Worm (Caenorhabditis elegans) whole organism, young adult: Measurements from ENCODE around the gene tbce-1.

ENCODE experiments used
- B0261.1 ChIP-seq: sonication (generic microtip); optimal IDR thresholded peaks from 2 replicates; lab custom pipeline; 2016; ENCODE audit warnings: mild to moderate bottlenecking, missing genetic modification characterization, moderate library complexity, missing compliant biosample characterization
- F10E7.11 ChIP-seq: sonication (generic microtip); optimal IDR thresholded peaks from 2 replicates; lab custom pipeline; 2017; ENCODE audit warnings: mild to moderate bottlenecking, missing genetic modification characterization, moderate library complexity, missing compliant biosample characterization
- F37B4.10 ChIP-seq: fragments of 200-800 bp; sonication (Bioruptor generic); IDR thresholded peaks from 2 replicates; pipeline ENCODE4 v1.3.6; 2022; ENCODE audit warnings: missing genetic modification characterization, missing compliant biosample characterization
- F49E8.2 ChIP-seq: sonication (generic microtip); optimal IDR thresholded peaks from 3 replicates; lab custom pipeline; 2017; ENCODE audit warnings: missing genetic modification characterization, mild to moderate bottlenecking, missing compliant biosample characterization, antibody characterized with exemption, moderate library complexity; ENCODE audit not compliant: insufficient read depth
- F55B11.4 ChIP-seq: sonication (generic microtip); optimal IDR thresholded peaks from 2 replicates; lab custom pipeline; 2016; ENCODE audit warnings: missing compliant biosample characterization, missing genetic modification characterization, borderline replicate concordance; ENCODE audit not compliant: insufficient read depth
- F57A8.1 ChIP-seq: fragments of 200-800 bp; sonication (Bioruptor generic); optimal IDR thresholded peaks from 2 replicates; lab custom pipeline; 2018; ENCODE audit warnings: mild to moderate bottlenecking, missing genetic modification characterization, moderate library complexity, missing compliant biosample characterization
- T07F8.4 ChIP-seq: sonication (generic microtip); optimal IDR thresholded peaks from 2 replicates; lab custom pipeline; 2016; ENCODE audit warnings: mild to moderate bottlenecking, missing genetic modification characterization, moderate library complexity, missing compliant biosample characterization
- T26A5.8 ChIP-seq: sonication (generic microtip); optimal IDR thresholded peaks from 2 replicates; lab custom pipeline; 2016; ENCODE audit warnings: missing genetic modification characterization, missing compliant biosample characterization
- Y53G8AR.9 ChIP-seq: fragments of 200-800 bp; sonication (Bioruptor generic); conservative IDR thresholded peaks from 2 replicates; pipeline ENCODE4 v1.3.6; 2022; ENCODE audit warnings: missing genetic modification reagents, missing genetic modification characterization, missing compliant biosample characterization
- Y67H2A.10 ChIP-seq: fragments of 200-800 bp; sonication (Bioruptor generic); conservative IDR thresholded peaks from 2 replicates; pipeline ENCODE4 v1.3.6; 2022; ENCODE audit warnings: missing genetic modification reagents, missing genetic modification characterization, missing compliant biosample characterization
- Y79H2A.3 ChIP-seq: fragments of 200-800 bp; sonication (Bioruptor generic); conservative IDR thresholded peaks from 2 replicates; pipeline ENCODE4 v1.3.6; 2022; ENCODE audit warnings: missing genetic modification reagents, missing genetic modification characterization, missing compliant biosample characterization
- athp-1 ChIP-seq: sonication (generic microtip); optimal IDR thresholded peaks from 2 replicates; lab custom pipeline; 2017; ENCODE audit warnings: mild to moderate bottlenecking, missing genetic modification characterization, missing compliant biosample characterization
- attf-6 ChIP-seq: fragments of 200-800 bp; sonication (Bioruptor generic); IDR thresholded peaks from 2 replicates; pipeline ENCODE4 v1.3.6; 2022; ENCODE audit warnings: missing genetic modification reagents, missing genetic modification characterization, missing compliant biosample characterization
- bed-1 ChIP-seq: fragments of 200-800 bp; sonication (Bioruptor generic); IDR thresholded peaks from 2 replicates; pipeline ENCODE4 v1.3.6; 2022; ENCODE audit warnings: missing genetic modification reagents, missing genetic modification characterization, missing compliant biosample characterization
- ccch-3 ChIP-seq: fragments of 200-800 bp; sonication (Bioruptor generic); optimal IDR thresholded peaks from 2 replicates; lab custom pipeline; 2018; ENCODE audit warnings: mild to moderate bottlenecking, missing genetic modification characterization, missing compliant biosample characterization
- cebp-2 ChIP-seq: fragments of 200-800 bp; sonication (Bioruptor generic); IDR thresholded peaks from 2 replicates; pipeline ENCODE4 v1.3.6; 2022; ENCODE audit warnings: missing genetic modification characterization, missing compliant biosample characterization
- ceh-58 ChIP-seq: fragments of 200-800 bp; sonication (Bioruptor generic); IDR thresholded peaks from 2 replicates; pipeline ENCODE4 v1.3.6; 2022; ENCODE audit warnings: missing genetic modification characterization, missing compliant biosample characterization
- dox-1 ChIP-seq: fragments of 200-800 bp; sonication (Bioruptor generic); IDR thresholded peaks from 2 replicates; pipeline ENCODE4 v1.3.6; 2022; ENCODE audit warnings: missing genetic modification reagents, missing genetic modification characterization, missing compliant biosample characterization
- dpff-1 ChIP-seq: sonication (generic microtip); optimal IDR thresholded peaks from 2 replicates; lab custom pipeline; 2017; ENCODE audit warnings: mild to moderate bottlenecking, missing genetic modification characterization, missing compliant biosample characterization
- dpl-1 ChIP-seq: fragments of 150-350 bp; optimal IDR thresholded peaks from 2 replicates; lab custom pipeline; 2014; ENCODE audit warnings: missing biosample characterization, missing genetic modification reagents, missing genetic modification characterization
- egl-18 ChIP-seq: fragments of 200-800 bp; sonication (Bioruptor generic); IDR thresholded peaks from 2 replicates; pipeline ENCODE4 v1.3.6; 2022; ENCODE audit warnings: missing genetic modification reagents, missing genetic modification characterization, missing compliant biosample characterization
- egrh-3 ChIP-seq: fragments of 200-800 bp; sonication (Bioruptor generic); IDR thresholded peaks from 2 replicates; pipeline ENCODE4 v1.3.6; 2022; ENCODE audit warnings: missing genetic modification reagents, missing genetic modification characterization, missing compliant biosample characterization
- ekl-4 ChIP-seq: fragments of 200-800 bp; sonication (Bioruptor generic); IDR thresholded peaks from 2 replicates; pipeline ENCODE4 v1.3.6; 2022; ENCODE audit warnings: missing genetic modification reagents, missing genetic modification characterization, missing compliant biosample characterization
- ets-4 ChIP-seq: fragments of 200-800 bp; sonication (Bioruptor generic); optimal IDR thresholded peaks from 2 replicates; lab custom pipeline; 2018; ENCODE audit warnings: mild to moderate bottlenecking, missing genetic modification characterization, missing compliant biosample characterization
- gei-17 ChIP-seq: fragments of 200-800 bp; sonication (Bioruptor generic); optimal IDR thresholded peaks from 2 replicates; lab custom pipeline; 2018; ENCODE audit warnings: mild to moderate bottlenecking, missing genetic modification characterization, missing compliant biosample characterization
- him-1 ChIP-seq: sonication (generic microtip); optimal IDR thresholded peaks from 2 replicates; lab custom pipeline; 2016; ENCODE audit warnings: missing genotype, missing genetic modification reagents, missing genetic modification characterization, missing compliant biosample characterization
- hmg-1.2 ChIP-seq: fragments of 200-800 bp; sonication (Bioruptor generic); IDR thresholded peaks from 2 replicates; pipeline ENCODE4 v1.3.6; 2022; ENCODE audit warnings: missing genetic modification reagents, missing genetic modification characterization, missing compliant biosample characterization
- hmg-20 ChIP-seq: fragments of 200-800 bp; sonication (Bioruptor generic); IDR thresholded peaks from 2 replicates; pipeline ENCODE4 v1.3.6; 2022; ENCODE audit warnings: missing genetic modification reagents, missing genetic modification characterization, missing compliant biosample characterization
- let-607 ChIP-seq, 2 experiments: fragments of 200-800 bp in 1 of 2; sonication (Bioruptor generic) in 1 of 2; sonication (generic microtip) in 1 of 2; optimal IDR thresholded peaks; 2 replicates each; lab custom pipeline; 2016 to 2018; ENCODE audit warnings: mild to moderate bottlenecking in 2 of 2, missing compliant biosample characterization in 2 of 2, missing genetic modification characterization in 2 of 2, moderate library complexity in 2 of 2, missing genotype in 1 of 2
- lin-35 ChIP-seq, 3 experiments: fragments of 150-350 bp in 2 of 3; sonication (generic microtip) in 1 of 3; optimal IDR thresholded peaks; 2 replicates each; lab custom pipeline; 2014 to 2018; ENCODE audit warnings: missing biosample characterization in 3 of 3, missing genetic modification characterization in 3 of 3, missing genetic modification reagents in 3 of 3
- lin-40 ChIP-seq: sonication (generic microtip); optimal IDR thresholded peaks from 2 replicates; lab custom pipeline; 2016; ENCODE audit warnings: missing genetic modification characterization, mild to moderate bottlenecking, missing compliant biosample characterization, missing genotype, missing genetic modification reagents
- lin-54 ChIP-seq: fragments of 200-800 bp; sonication (Bioruptor generic); optimal IDR thresholded peaks from 2 replicates; lab custom pipeline; 2018; ENCODE audit warnings: mild to moderate bottlenecking, missing genetic modification characterization, missing compliant biosample characterization
- lir-1 ChIP-seq: fragments of 200-800 bp; sonication (Bioruptor generic); conservative IDR thresholded peaks from 2 replicates; pipeline ENCODE4 v1.3.6; 2022; ENCODE audit warnings: missing genetic modification reagents, missing genetic modification characterization, missing compliant biosample characterization
- madf-10 ChIP-seq: sonication (generic microtip); optimal IDR thresholded peaks from 2 replicates; lab custom pipeline; 2016; ENCODE audit warnings: mild to moderate bottlenecking, missing genetic modification characterization, missing compliant biosample characterization
- madf-3 ChIP-seq: fragments of 200-800 bp; sonication (Bioruptor generic); IDR thresholded peaks from 2 replicates; pipeline ENCODE4 v1.3.6; 2022; ENCODE audit warnings: missing genetic modification reagents, missing genetic modification characterization, missing compliant biosample characterization
- mcd-1 ChIP-seq: fragments of 200-800 bp; sonication (Bioruptor generic); IDR thresholded peaks from 2 replicates; pipeline ENCODE4 v1.3.6; 2022; ENCODE audit warnings: missing genetic modification reagents, missing genetic modification characterization, missing compliant biosample characterization
- mel-28 ChIP-seq: sonication (generic microtip); optimal IDR thresholded peaks from 2 replicates; lab custom pipeline; 2016; ENCODE audit warnings: borderline replicate concordance, mild to moderate bottlenecking, missing genetic modification characterization, missing compliant biosample characterization
- nfya-2 ChIP-seq: fragments of 200-800 bp; sonication (Bioruptor generic); IDR thresholded peaks from 2 replicates; pipeline ENCODE4 v1.3.6; 2022; ENCODE audit warnings: missing genetic modification reagents, missing genetic modification characterization, missing compliant biosample characterization
- repo-1 ChIP-seq: sonication (generic microtip); optimal IDR thresholded peaks from 2 replicates; lab custom pipeline; 2017; ENCODE audit warnings: mild to moderate bottlenecking, missing genetic modification characterization, missing compliant biosample characterization
- snpc-3.4 ChIP-seq: sonication (generic microtip); optimal IDR thresholded peaks from 2 replicates; lab custom pipeline; 2017; ENCODE audit warnings: missing genetic modification characterization, mild to moderate bottlenecking, missing compliant biosample characterization, antibody characterized with exemption, moderate library complexity, missing genotype, missing genetic modification reagents
- unc-62 ChIP-seq: fragments of 150-350 bp; optimal IDR thresholded peaks from 2 replicates; lab custom pipeline; 2014; ENCODE audit warnings: missing biosample characterization, missing genetic modification reagents, missing genetic modification characterization
- zim-3 ChIP-seq: sonication (generic microtip); optimal IDR thresholded peaks from 2 replicates; lab custom pipeline; 2017; ENCODE audit warnings: mild to moderate bottlenecking, missing genetic modification characterization, moderate library complexity, missing compliant biosample characterization
- ztf-22 ChIP-seq: fragments of 200-800 bp; sonication (Bioruptor generic); optimal IDR thresholded peaks from 2 replicates; lab custom pipeline; 2018; ENCODE audit warnings: mild to moderate bottlenecking, missing genetic modification characterization, moderate library complexity, missing compliant biosample characterization
- ztf-26 ChIP-seq: sonication (generic microtip); optimal IDR thresholded peaks from 2 replicates; lab custom pipeline; 2017; ENCODE audit warnings: missing genetic modification characterization, missing compliant biosample characterization

The tbce-1 gene

ce11 chrIV:8291232-8291631 is 3.3 kb upstream of the tbce-1 start, which contains the start of gene K07H8.2:
K07H8.2 (plus strand) TSS chrIV:8291532.
- TF ChIP-seq F49E8.2 = peak; percentile 35
- TF ChIP-seq unc-62 (GFP tag; lab: Kevin White, UChicago) = no peak

ce11 chrIV:8297192-8297591 is 2.7 kb downstream of the tbce-1 start, which contains the start of gene nprl-3:
nprl-3 (plus strand) TSS chrIV:8297492.
- TF ChIP-seq bed-1 (no peak), unc-62 (GFP tag; lab: Kevin White, UChicago) (no peak), madf-3 (GFP tag; lab: Robert Waterston, UW) (no peak), lir-1 (GFP tag; lab: Robert Waterston, UW) (no peak), ets-4 (GFP tag; lab: Kevin White, UChicago) (no peak), Y53G8AR.9 (no peak), dpff-1 (no peak), F49E8.2 (no peak), zim-3 (tag; lab: Kevin White, UChicago) (no peak), F55B11.4 (no peak), let-607 (tag; optimal IDR thresholded peaks at IDR 0.05; lab: Kevin White, UChicago) (no peak), egl-18 (GFP tag; lab: Robert Waterston, UW) (no peak), nfya-2 (GFP tag; lab: Robert Waterston, UW) (no peak), athp-1 (tag; lab: Kevin White, UChicago) (no peak), Y79H2A.3 (no peak), ztf-22 (GFP tag; lab: Kevin White, UChicago) (no peak), him-1 (tag; lab: Kevin White, UChicago) (no peak), attf-6 (GFP tag; lab: Robert Waterston, UW) (no peak)

- TF ChIP-seq repo-1 (tag; lab: Kevin White, UChicago) = no peak
- no peak for TF ChIP-seq snpc-3.4 (tag; lab: Kevin White, UChicago)
- TF ChIP-seq Y67H2A.10 (GFP tag; lab: Robert Waterston, UW) = no peak
- no peak for TF ChIP-seq T07F8.4
- no peak for TF ChIP-seq B0261.1
- no peak for TF ChIP-seq madf-10 (tag; lab: Kevin White, UChicago)
- no peak for TF ChIP-seq dox-1 (GFP tag; lab: Robert Waterston, UW)
- TF ChIP-seq F49E8.2 = no peak
- TF ChIP-seq mel-28 (tag; lab: Kevin White, UChicago) = no peak
- no peak for TF ChIP-seq mcd-1 (GFP tag; lab: Robert Waterston, UW)
These were observed 5.1 kb downstream of the tbce-1 start, which contains the start of gene F35H10.6 for ce11 chrIV:8299636-8300035. F35H10.6 (plus strand) TSS chrIV:8299936.

ce11 chrIV:8300468-8300867 is 6.0 kb downstream of the tbce-1 start, which contains the start of gene F35H10.5:
F35H10.5 (plus strand) TSS chrIV:8300768.
- no peak for TF ChIP-seq madf-3 (GFP tag; lab: Robert Waterston, UW)
- TF ChIP-seq F37B4.10 = no peak
- TF ChIP-seq ccch-3 = no peak
- TF ChIP-seq ceh-58 (GFP tag; lab: Robert Waterston, UW) = no peak
- TF ChIP-seq mel-28 (tag; lab: Kevin White, UChicago) = no peak

ce11 chrIV:8301925-8302324 is 7.4 kb downstream of the tbce-1 start:
- peak; percentile 37 for TF ChIP-seq ztf-26 (tag; lab: Kevin White, UChicago)
- no peak for TF ChIP-seq lin-54 (GFP tag; lab: Kevin White, UChicago)
- TF ChIP-seq hmg-1.2 (GFP tag; lab: Robert Waterston, UW) = peak; percentile 31; the same call in 1 of the 2 replicates
- no peak for TF ChIP-seq lin-35 (GFP tag; optimal IDR thresholded peaks at IDR 0.05; lab: Kevin White, UChicago)
- no peak for TF ChIP-seq egrh-3 (GFP tag; lab: Robert Waterston, UW)
- TF ChIP-seq dpl-1 (GFP tag; lab: Kevin White, UChicago) = no peak
- TF ChIP-seq lin-40 = peak; percentile 13
- TF ChIP-seq T26A5.8 = no peak
- TF ChIP-seq F10E7.11 (tag; lab: Kevin White, UChicago) = no peak
- TF ChIP-seq F57A8.1 (GFP tag; lab: Kevin White, UChicago) = no peak
- no peak for TF ChIP-seq hmg-20
- no peak for TF ChIP-seq gei-17 (GFP tag; lab: Kevin White, UChicago)
- TF ChIP-seq cebp-2 (GFP tag; lab: Robert Waterston, UW) = no peak
- TF ChIP-seq ekl-4 = peak; percentile 65
